Worm (Caenorhabditis elegans): ENCODE results near the gene doxa-1.

DNA sequence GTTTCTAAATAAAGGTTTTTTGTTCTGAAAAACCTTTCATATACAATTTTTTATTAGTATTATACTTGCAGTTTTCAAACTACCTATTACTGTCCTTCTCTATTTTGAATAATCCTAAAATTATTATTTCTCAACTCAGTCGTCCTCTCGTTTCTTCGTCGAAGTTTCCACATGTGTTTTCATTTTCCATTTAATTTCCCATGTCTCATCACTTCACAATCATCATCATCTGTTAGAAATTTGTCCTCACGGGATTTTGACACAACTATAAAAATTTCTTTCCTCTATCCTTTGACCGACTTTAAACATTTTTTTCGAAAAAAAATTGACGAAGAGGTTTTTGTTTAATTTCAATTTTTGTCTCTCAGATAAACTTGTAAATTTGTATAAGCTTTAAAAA, 45.5 kb upstream of the doxa-1 start:
- TF ChIP-seq cog-1 (tag; optimal IDR thresholded peaks at IDR 0.05) (no peak), med-1 (GFP tag; optimal IDR thresholded peaks at IDR 0.05; ENCODE audit: insufficient read depth) (no peak), klf-2 (GFP tag; conservative IDR thresholded peaks at IDR 0.05) (no peak), flt-1 (GFP tag; IDR thresholded peaks at IDR 0.05) (no peak), ztf-23 (GFP tag; IDR thresholded peaks at IDR 0.05) (no peak), ref-1 (GFP tag; conservative IDR thresholded peaks at IDR 0.05) (no peak)
